Fruit fly (Drosophila melanogaster): ENCODE data around the gene CG8478.

The CG8478 gene

dm6 chr3R:9800644-9801330 lies 37.3 kb downstream of the CG8478 start, which contains the start of the genes CG9467 and CG8526 (continued):
- TF ChIP-seq CG11504 (tag; optimal IDR thresholded peaks at IDR 0.05) (no peak), CG4854 (GFP tag; optimal IDR thresholded peaks at IDR 0.05) (peak; percentile 33), peb (GFP tag; IDR thresholded peaks at IDR 0.05) (no peak), sr (GFP tag; IDR thresholded peaks at IDR 0.05) (no peak), CG7271 (tag; optimal IDR thresholded peaks at IDR 0.05) (no peak), E2f2 (GFP tag; IDR thresholded peaks at IDR 0.05) (peak; percentile 82), Lpt (GFP tag; optimal IDR thresholded peaks at IDR 0.05) (no peak), HmgD (GFP tag; optimal IDR thresholded peaks at IDR 0.05) (no peak), yki (optimal IDR thresholded peaks at IDR 0.05) (no peak), HLH4C (GFP tag; IDR thresholded peaks at IDR 0.05; ENCODE audit: partially characterized antibody) (peak; percentile 71), br (optimal IDR thresholded peaks at IDR 0.05) (no peak), CHES-1-like (GFP tag; optimal IDR thresholded peaks at IDR 0.05) (no peak), CG12071 (GFP tag; optimal IDR thresholded peaks at IDR 0.05) (no peak), CG1024 (GFP tag; IDR thresholded peaks at IDR 0.05) (no peak), CG2712 (tag; optimal IDR thresholded peaks at IDR 0.05) (peak; percentile 80), dpn (GFP tag; optimal IDR thresholded peaks at IDR 0.05) (peak; percentile 52 to 71), cg (GFP tag; optimal IDR thresholded peaks at IDR 0.05) (no peak), cwo (GFP tag; optimal IDR thresholded peaks at IDR 0.05) (no peak), CG10267 (tag; optimal IDR thresholded peaks at IDR 0.05) (peak; percentile 70), da (GFP tag; optimal IDR thresholded peaks at IDR 0.05) (no peak), wor (GFP tag; IDR thresholded peaks at IDR 0.05) (no peak), CG10147 (GFP tag; optimal IDR thresholded peaks at IDR 0.05) (peak; percentile 78), ac (GFP tag; optimal IDR thresholded peaks at IDR 0.05) (no peak), tio (GFP tag; optimal IDR thresholded peaks at IDR 0.05) (no peak), CG43689 (GFP tag; IDR thresholded peaks at IDR 0.05) (no peak), CG7928 (GFP tag; optimal IDR thresholded peaks at IDR 0.05) (peak; percentile 76), CG17802 (tag; optimal IDR thresholded peaks at IDR 0.05) (no peak), E2f1 (GFP tag; IDR thresholded peaks at IDR 0.05) (peak; percentile 38; the same call in 1 of the 2 replicates), CG13123 (GFP tag; optimal IDR thresholded peaks at IDR 0.05) (no peak), bab2 (GFP tag; optimal IDR thresholded peaks at IDR 0.05) (peak; percentile 49), exex (tag; optimal IDR thresholded peaks at IDR 0.05) (no peak), BEAF-32 (GFP tag; optimal IDR thresholded peaks at IDR 0.05) (peak; percentile 89), B-H2 (GFP tag; optimal IDR thresholded peaks at IDR 0.05) (no peak), btn (GFP tag; optimal IDR thresholded peaks at IDR 0.05) (no peak), Hr39 (optimal IDR thresholded peaks at IDR 0.05) (no peak), Poxn (GFP tag; IDR thresholded peaks at IDR 0.05) (no peak), CG8388 (GFP tag; optimal IDR thresholded peaks at IDR 0.05) (peak; percentile 68), Sry-δ (GFP tag; optimal IDR thresholded peaks at IDR 0.05) (peak; percentile 88), D (optimal IDR thresholded peaks at IDR 0.05) (no peak), D (GFP tag; optimal IDR thresholded peaks at IDR 0.05) (no peak), CG30403 (GFP tag; optimal IDR thresholded peaks at IDR 0.05) (peak; percentile 80), Side (GFP tag; optimal IDR thresholded peaks at IDR 0.05) (no peak), CG12104 (GFP tag; optimal IDR thresholded peaks at IDR 0.05) (peak; percentile 58), z (GFP tag; IDR thresholded peaks at IDR 0.05) (no peak), sd (tag; optimal IDR thresholded peaks at IDR 0.05) (no peak), pzg (GFP tag; optimal IDR thresholded peaks at IDR 0.05) (peak; percentile 58), CG15073 (GFP tag; optimal IDR thresholded peaks at IDR 0.05) (peak; percentile 54), sim (GFP tag; IDR thresholded peaks at IDR 0.05) (no peak), CG4404 (GFP tag; IDR thresholded peaks at IDR 0.05) (peak; percentile 68), CG6791 (GFP tag; IDR thresholded peaks at IDR 0.05; ENCODE audit: partially characterized antibody) (peak; percentile 63), Dad (GFP tag; optimal IDR thresholded peaks at IDR 0.05) (no peak), CG10654 (GFP tag; optimal IDR thresholded peaks at IDR 0.05) (peak; percentile 50)

All from whole organism, embryonic.